Worm (Caenorhabditis elegans): Measurements from ENCODE around the gene Y110A2AL.2.
A peak's percentile ranks its signal among the peaks of the same experiment; 100 is the strongest.

Y110A2AL.2 gene

DNA sequence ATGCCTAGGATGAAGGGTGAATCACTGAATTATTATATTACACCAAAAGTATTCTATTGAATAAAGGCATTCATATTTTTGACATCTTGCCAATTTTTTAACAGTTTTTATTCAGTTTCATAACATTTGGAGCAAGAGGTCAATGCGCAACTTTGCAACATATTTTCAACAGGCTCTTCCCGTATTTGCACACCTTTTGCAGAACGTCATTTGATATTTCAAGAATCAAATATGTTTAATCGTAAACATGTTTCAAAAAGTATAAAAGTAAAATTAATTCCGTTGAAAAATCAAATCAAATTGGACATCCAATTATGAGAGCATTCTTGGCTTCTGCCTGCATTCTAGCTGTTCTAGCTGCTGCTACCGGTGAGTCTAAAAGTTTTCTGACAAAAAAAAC is at the start of gene Y110A2AL.2:
Gene Y110A2AL.2, plus strand, starts transcription at position 301 of the 400 bp plus-strand sequence.
- no peak for TF ChIP-seq rbr-2 (tag; optimal IDR thresholded peaks at IDR 0.05)

DNA sequence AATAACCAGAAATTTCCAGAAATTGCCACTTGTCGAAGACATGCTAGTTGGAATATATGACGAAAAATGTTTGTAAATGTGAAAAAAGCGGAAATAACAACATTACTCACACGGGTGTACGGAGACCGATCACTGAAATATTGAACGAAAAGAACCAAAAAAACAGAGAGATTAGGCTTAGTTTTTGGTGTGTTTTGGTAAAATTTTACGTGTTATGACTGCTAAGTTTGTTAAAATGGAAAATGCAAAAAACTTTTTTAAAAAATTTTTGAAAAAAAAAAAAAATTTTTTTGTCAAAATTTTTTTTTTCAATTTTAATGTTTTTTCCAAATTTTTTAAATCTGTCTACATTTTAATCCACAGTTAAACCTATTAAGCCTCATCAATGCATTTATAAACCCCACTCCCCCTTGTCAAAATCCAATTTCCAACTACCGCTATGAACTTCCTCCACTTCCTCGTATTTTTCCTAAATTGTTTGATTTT is 45.3 kb upstream of the Y110A2AL.2 start, which contains the start of the genes fut-4 and K12H6.10:
Gene fut-4, minus strand, starts transcription at position 101 of the 486 bp plus-strand sequence.
Gene K12H6.10, plus strand, starts transcription at position 436 of the 486 bp plus-strand sequence.
- TF ChIP-seq mep-1 (tag; optimal IDR thresholded peaks at IDR 0.05) = no peak
- no peak for TF ChIP-seq daf-16 (GFP tag; optimal IDR thresholded peaks at IDR 0.05)
- no peak for TF ChIP-seq daf-16 (tag; optimal IDR thresholded peaks at IDR 0.05)
- no peak for TF ChIP-seq fkh-10 (GFP tag; optimal IDR thresholded peaks at IDR 0.05)
- no peak for TF ChIP-seq F10B5.3 (tag; optimal IDR thresholded peaks at IDR 0.05)
- no peak for TF ChIP-seq nhr-25 (tag; optimal IDR thresholded peaks at IDR 0.05; ENCODE audit: borderline replicate concordance, insufficient read depth)
- no peak for TF ChIP-seq duxl-1 (tag; optimal IDR thresholded peaks at IDR 0.05; ENCODE audit: poor library complexity)
- TF ChIP-seq spr-1 (tag; optimal IDR thresholded peaks at IDR 0.05) = no peak
- TF ChIP-seq ceh-62 (tag; optimal IDR thresholded peaks at IDR 0.05) = no peak
- no peak for TF ChIP-seq lim-7 (GFP tag; IDR thresholded peaks at IDR 0.05)
- TF ChIP-seq ama-1 (optimal IDR thresholded peaks at IDR 0.05) = no peak
- no peak for TF ChIP-seq nhr-77 (tag; optimal IDR thresholded peaks at IDR 0.05)
- no peak for TF ChIP-seq arid-1 (GFP tag; conservative IDR thresholded peaks at IDR 0.05)
- TF ChIP-seq cey-2 (tag; optimal IDR thresholded peaks at IDR 0.05; ENCODE audit: borderline replicate concordance, insufficient read depth) = no peak

DNA sequence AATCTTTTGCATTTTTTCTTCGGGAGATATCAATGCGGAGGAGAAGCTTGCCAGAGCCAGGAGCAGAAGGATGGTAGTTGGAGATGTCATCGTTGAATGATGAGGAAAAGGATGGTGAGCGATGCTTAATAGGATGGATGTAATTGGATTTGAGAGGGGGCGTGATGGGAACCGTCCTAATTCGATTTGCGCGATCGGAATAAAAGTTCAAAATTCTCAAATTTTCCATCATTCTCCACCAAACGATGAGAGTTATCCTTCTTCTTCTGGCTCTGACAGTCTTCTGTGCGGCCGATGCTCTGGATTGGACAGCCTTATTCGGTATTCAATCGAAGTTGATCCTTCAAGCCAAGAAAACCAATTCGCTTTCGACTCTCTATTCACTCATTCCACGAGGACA is 43.6 kb upstream of the Y110A2AL.2 start, which contains the start of the genes K12H6.4 and K12H6.9:
Gene K12H6.4, minus strand, starts transcription at position 101 of the 400 bp plus-strand sequence.
Gene K12H6.9, plus strand, starts transcription at position 236 of the 400 bp plus-strand sequence.
- no peak for TF ChIP-seq mxl-2 (GFP tag; conservative IDR thresholded peaks at IDR 0.05)
- no peak for TF ChIP-seq hif-1 (tag; optimal IDR thresholded peaks at IDR 0.05)

DNA sequence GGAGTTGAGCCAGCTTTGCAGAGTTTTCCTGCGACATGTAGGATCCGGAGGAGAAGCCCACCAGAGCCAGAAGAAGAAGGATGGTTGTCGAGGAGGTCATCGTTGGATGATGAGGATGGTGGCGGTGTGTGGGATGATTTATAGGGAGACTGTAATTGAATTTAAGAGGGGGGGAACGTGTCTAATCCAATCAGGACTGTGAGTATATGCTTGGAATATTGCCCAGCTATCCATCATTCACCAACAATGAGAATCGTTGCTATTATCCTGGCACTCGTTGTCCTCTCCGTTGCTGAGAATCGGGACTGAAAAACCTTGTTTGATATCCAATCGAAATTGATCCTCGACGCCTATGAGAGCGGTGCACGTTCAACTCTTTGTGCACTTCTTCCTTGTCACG is 41.7 kb upstream of the Y110A2AL.2 start, which contains the start of gene K12H6.5:
Gene K12H6.5, minus strand, starts transcription at position 101 of the 400 bp plus-strand sequence.
- no peak for TF ChIP-seq attf-4 (tag; optimal IDR thresholded peaks at IDR 0.05)
- TF ChIP-seq R02D3.7 (tag; optimal IDR thresholded peaks at IDR 0.05) = no peak
- no peak for TF ChIP-seq ceh-32 (tag; optimal IDR thresholded peaks at IDR 0.05; ENCODE audit: poor library complexity)
- no peak for TF ChIP-seq ZK546.5 (tag; optimal IDR thresholded peaks at IDR 0.05)
- no peak for TF ChIP-seq set-16 (GFP tag; IDR thresholded peaks at IDR 0.05)
- TF ChIP-seq tag-97 (GFP tag; IDR thresholded peaks at IDR 0.05) = no peak
- no peak for TF ChIP-seq unc-130 (GFP tag; optimal IDR thresholded peaks at IDR 0.05)
- no peak for TF ChIP-seq pha-4 (GFP tag; IDR thresholded peaks at IDR 0.05)
- no peak for TF ChIP-seq pha-4 (tag; optimal IDR thresholded peaks at IDR 0.05)
- no peak for TF ChIP-seq lsy-2 (tag; optimal IDR thresholded peaks at IDR 0.05)

ce11 chrII:2827859-2828403 is 39.9 kb upstream of the Y110A2AL.2 start, which contains the start of gene K12H6.8:
Gene K12H6.8 (plus strand): TSS chrII:2827896.
- no peak for TF ChIP-seq egl-43 (GFP tag; IDR thresholded peaks at IDR 0.05)
- TF ChIP-seq fos-1 (tag; optimal IDR thresholded peaks at IDR 0.05) = no peak
- no peak for TF ChIP-seq mxl-2 (GFP tag; conservative IDR thresholded peaks at IDR 0.05)
- peak; percentile 72 for TF ChIP-seq set-16 (GFP tag; IDR thresholded peaks at IDR 0.05)
- no peak for TF ChIP-seq dmd-9 (GFP tag; IDR thresholded peaks at IDR 0.05)
- TF ChIP-seq lim-7 (GFP tag; IDR thresholded peaks at IDR 0.05) = no peak
- no peak for TF ChIP-seq lir-3 (tag; optimal IDR thresholded peaks at IDR 0.05)
- TF ChIP-seq duxl-1 (tag; optimal IDR thresholded peaks at IDR 0.05; ENCODE audit: poor library complexity) = peak; percentile 21
- TF ChIP-seq ceh-20 (GFP tag; IDR thresholded peaks at IDR 0.05) = no peak
- TF ChIP-seq ceh-32 (tag; optimal IDR thresholded peaks at IDR 0.05; ENCODE audit: poor library complexity) = no peak
- TF ChIP-seq aha-1 (tag) = no peak
- TF ChIP-seq nhr-77 (tag; optimal IDR thresholded peaks at IDR 0.05) = no peak
- TF ChIP-seq unc-130 (GFP tag; optimal IDR thresholded peaks at IDR 0.05) = no peak
- no peak for TF ChIP-seq lin-13 (GFP tag; optimal IDR thresholded peaks at IDR 0.05)
- no peak for TF ChIP-seq T20F7.1 (GFP tag; optimal IDR thresholded peaks at IDR 0.05)
- no peak for TF ChIP-seq hmg-1.1 (GFP tag; IDR thresholded peaks at IDR 0.05)
- TF ChIP-seq cey-2 (tag; optimal IDR thresholded peaks at IDR 0.05; ENCODE audit: borderline replicate concordance, insufficient read depth) = no peak
- no peak for TF ChIP-seq lin-1 (GFP tag; IDR thresholded peaks at IDR 0.05)
- TF ChIP-seq skn-1 (tag; optimal IDR thresholded peaks at IDR 0.05) = no peak
- TF ChIP-seq egl-27 (tag; optimal IDR thresholded peaks at IDR 0.05) = no peak
- TF ChIP-seq snpc-1.2 (GFP tag; IDR thresholded peaks at IDR 0.05) = no peak
- TF ChIP-seq lin-38 (GFP tag; IDR thresholded peaks at IDR 0.05) = no peak
- TF ChIP-seq sdz-12 (GFP tag; optimal IDR thresholded peaks at IDR 0.05) = peak; percentile 45
- no peak for TF ChIP-seq ama-1 (optimal IDR thresholded peaks at IDR 0.05)

Data from whole organism, L4 larva.